Worm (Caenorhabditis elegans) whole organism, young adult: ENCODE results near the gene R02F11.1.

Experiments used
- akir-1 ChIP-seq: fragments of 200-800 bp; sonication (Bioruptor generic); optimal IDR thresholded peaks from 2 replicates; lab custom pipeline; 2018; ENCODE audit warnings: mild to moderate bottlenecking, missing genetic modification characterization, moderate library complexity, missing compliant biosample characterization
- ama-1 ChIP-seq, 3 experiments: fragments of 150-350 bp in 1 of 3; sonication (generic microtip) in 2 of 3; optimal IDR thresholded peaks; 2 replicates each; lab custom pipeline; 2014 to 2018; ENCODE audit warnings: missing biosample characterization in 2 of 3, missing genetic modification characterization in 2 of 3, missing genetic modification reagents in 2 of 3
- dpl-1 ChIP-seq: fragments of 150-350 bp; optimal IDR thresholded peaks from 2 replicates; lab custom pipeline; 2014; ENCODE audit warnings: missing biosample characterization, missing genetic modification reagents, missing genetic modification characterization
- madf-6 ChIP-seq: fragments of 200-800 bp; sonication (Bioruptor generic); IDR thresholded peaks from 2 replicates; pipeline ENCODE4 v1.3.6; 2022; ENCODE audit warnings: missing genetic modification reagents, missing genetic modification characterization, missing compliant biosample characterization
- nfya-1 ChIP-seq: sonication (generic microtip); optimal IDR thresholded peaks from 2 replicates; lab custom pipeline; 2017; ENCODE audit warnings: antibody characterized with exemption, missing compliant biosample characterization, missing genetic modification characterization, borderline replicate concordance; ENCODE audit not compliant: insufficient read depth
- ztf-3 ChIP-seq: fragments of 200-800 bp; sonication (Bioruptor generic); optimal IDR thresholded peaks from 2 replicates; lab custom pipeline; 2018; ENCODE audit warnings: mild to moderate bottlenecking, missing genetic modification characterization, missing compliant biosample characterization

ce11 chrV:4794308-4794707 is 6.6 kb upstream of the R02F11.1 start, which contains the start of gene R02F11.2:
- TF ChIP-seq ama-1 (optimal IDR thresholded peaks at IDR 0.05; lab: Kevin White, UChicago) (no peak), ama-1 (GFP tag; optimal IDR thresholded peaks at IDR 0.05; lab: Kevin White, UChicago) (no peak), nfya-1 (no peak), ztf-3 (GFP tag; lab: Kevin White, UChicago) (no peak), dpl-1 (GFP tag; lab: Kevin White, UChicago) (no peak), akir-1 (GFP tag; lab: Kevin White, UChicago) (no peak), madf-6 (GFP tag; lab: Robert Waterston, UW) (no peak)
